Worm (Caenorhabditis elegans) whole organism, midembryonic: ENCODE measurements around the gene F22B5.10.

Experiments used
- T22C8.4 ChIP-seq: fragments of 200-800 bp; sonication (Bioruptor generic); IDR thresholded peaks from 2 replicates; pipeline ENCODE4 v1.3.6; 2022; ENCODE audit warnings: missing genetic modification characterization, missing compliant biosample characterization
- cog-1 ChIP-seq: sonication (generic microtip); optimal IDR thresholded peaks from 2 replicates; lab custom pipeline; 2016; ENCODE audit warnings: missing genetic modification characterization, missing compliant biosample characterization
- flt-1 ChIP-seq: fragments of 200-800 bp; sonication (Bioruptor generic); IDR thresholded peaks from 2 replicates; pipeline ENCODE4 v1.3.6; 2022; ENCODE audit warnings: missing genetic modification characterization, missing compliant biosample characterization
- klf-2 ChIP-seq: fragments of 200-800 bp; sonication (Bioruptor generic); conservative IDR thresholded peaks from 2 replicates; pipeline ENCODE4 v1.3.6; 2022; ENCODE audit warnings: missing genetic modification reagents, missing genetic modification characterization, missing compliant biosample characterization
- med-1 ChIP-seq: sonication (generic microtip); optimal IDR thresholded peaks from 2 replicates; lab custom pipeline; 2017; ENCODE audit warnings: missing genetic modification characterization, mild to moderate bottlenecking, missing compliant biosample characterization, antibody characterized with exemption, missing genetic modification reagents; ENCODE audit not compliant: insufficient read depth
- ref-1 ChIP-seq: fragments of 200-800 bp; sonication (Bioruptor generic); conservative IDR thresholded peaks from 2 replicates; pipeline ENCODE4 v1.3.6; 2022; ENCODE audit warnings: missing genetic modification reagents, missing genetic modification characterization, missing compliant biosample characterization
- tab-1 ChIP-seq: fragments of 200-800 bp; sonication (Bioruptor generic); IDR thresholded peaks from 2 replicates; pipeline ENCODE4 v1.3.6; 2022; ENCODE audit warnings: missing genetic modification characterization, missing compliant biosample characterization
- ztf-23 ChIP-seq: fragments of 200-800 bp; sonication (Bioruptor generic); IDR thresholded peaks from 2 replicates; pipeline ENCODE4 v1.3.6; 2022; ENCODE audit warnings: missing genetic modification reagents, missing genetic modification characterization, missing compliant biosample characterization
- ztf-29 ChIP-seq: fragments of 200-800 bp; sonication (Bioruptor generic); IDR thresholded peaks from 2 replicates; pipeline ENCODE4 v1.3.6; 2022; ENCODE audit warnings: missing genetic modification reagents, missing genetic modification characterization, missing compliant biosample characterization

F22B5.10 gene

DNA sequence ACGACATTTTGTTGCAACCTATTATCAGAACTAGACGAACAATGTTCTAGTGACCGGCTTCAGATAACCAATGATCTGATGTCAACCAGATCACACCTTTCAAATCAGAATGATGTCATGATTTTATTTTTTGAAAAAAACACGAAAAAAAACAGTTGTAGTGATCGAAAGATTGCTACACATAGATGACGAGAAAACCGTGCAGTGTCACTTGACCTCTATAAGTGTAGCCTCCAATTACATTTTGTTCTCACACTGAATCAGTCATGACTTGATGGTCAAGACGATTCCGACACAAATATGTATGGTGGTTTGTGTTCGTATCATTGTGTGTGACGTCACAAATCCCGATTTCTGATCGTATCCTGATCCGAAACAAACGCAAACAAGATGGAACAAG, 26.9 kb upstream of the F22B5.10 start:
- TF ChIP-seq ref-1 (GFP tag; lab: Robert Waterston, UW) (no peak), cog-1 (tag; lab: Kevin White, UChicago) (no peak), med-1 (GFP tag; lab: Kevin White, UChicago) (no peak), ztf-29 (GFP tag; lab: Robert Waterston, UW) (no peak), klf-2 (no peak), tab-1 (no peak), ztf-23 (GFP tag; lab: Robert Waterston, UW) (no peak), T22C8.4 (no peak), flt-1 (GFP tag; lab: Robert Waterston, UW) (no peak)

DNA sequence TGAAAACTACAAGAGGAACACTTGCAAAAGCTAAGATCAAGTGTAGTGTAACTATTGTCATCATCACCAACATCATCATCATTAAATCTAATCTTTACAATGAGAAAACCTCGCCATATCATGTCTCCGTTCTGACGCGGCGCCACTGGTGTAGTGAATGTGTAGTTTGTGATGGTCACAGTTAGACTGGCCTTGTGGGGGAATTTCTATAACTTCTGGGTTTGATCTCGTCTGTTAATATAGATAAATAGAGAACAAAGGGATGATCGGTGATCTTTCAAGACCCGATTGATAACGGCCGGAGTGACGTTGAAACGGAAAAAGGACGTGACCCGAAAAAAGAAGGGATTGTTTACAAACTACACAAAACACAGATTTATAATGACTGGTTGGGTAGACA, 26.2 kb upstream of the F22B5.10 start:
- TF ChIP-seq flt-1 (GFP tag; lab: Robert Waterston, UW) (no peak), ztf-23 (GFP tag; lab: Robert Waterston, UW) (no peak), med-1 (GFP tag; lab: Kevin White, UChicago) (no peak), tab-1 (no peak), klf-2 (no peak), ztf-29 (GFP tag; lab: Robert Waterston, UW) (no peak), ref-1 (GFP tag; lab: Robert Waterston, UW) (no peak), cog-1 (tag; lab: Kevin White, UChicago) (no peak), T22C8.4 (no peak)

DNA sequence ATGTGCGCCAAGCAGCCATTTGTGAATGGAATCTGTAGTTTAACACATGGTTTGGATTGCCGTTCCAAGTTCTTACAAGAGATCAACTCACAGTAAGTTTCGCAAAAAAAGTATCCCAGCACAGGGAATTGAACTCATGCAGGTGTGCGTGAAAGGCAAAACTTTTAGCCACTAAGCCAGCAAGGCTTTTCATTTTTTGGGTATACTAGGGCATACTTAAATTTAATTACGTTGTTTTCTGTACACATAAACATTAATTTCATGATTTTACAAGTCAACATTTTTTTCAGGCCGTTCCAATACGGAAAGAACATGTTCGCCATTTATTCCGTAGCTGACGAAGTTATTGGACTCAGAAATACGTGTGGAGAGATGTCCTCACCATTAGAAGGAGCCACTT, 25.5 kb upstream of the F22B5.10 start:
- TF ChIP-seq ref-1 (GFP tag; lab: Robert Waterston, UW) (no peak), ztf-23 (GFP tag; lab: Robert Waterston, UW) (no peak), med-1 (GFP tag; lab: Kevin White, UChicago) (no peak), ztf-29 (GFP tag; lab: Robert Waterston, UW) (no peak)

DNA sequence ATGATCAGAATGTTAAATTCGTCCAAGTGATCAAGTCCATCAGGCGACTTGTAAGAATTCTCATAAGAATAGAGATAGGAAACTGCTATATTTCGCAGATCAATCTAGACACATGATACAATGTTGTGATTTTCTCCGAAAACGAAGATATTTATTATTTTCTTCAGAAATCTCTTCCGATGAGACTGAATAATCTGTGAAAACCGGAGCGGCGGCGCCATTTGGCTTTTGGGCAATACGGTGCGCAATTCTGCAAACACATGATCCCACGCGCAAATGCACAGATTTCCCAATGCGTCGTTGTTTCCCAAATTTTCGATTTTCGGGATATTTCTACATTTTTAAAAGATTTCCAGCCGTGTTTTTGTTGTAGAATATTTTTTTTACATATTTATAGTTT, 24.8 kb upstream of the F22B5.10 start:
- TF ChIP-seq klf-2 = no peak
- TF ChIP-seq ztf-23 (GFP tag; lab: Robert Waterston, UW) = no peak
- TF ChIP-seq tab-1 = no peak
- no peak for TF ChIP-seq flt-1 (GFP tag; lab: Robert Waterston, UW)
- no peak for TF ChIP-seq T22C8.4
- TF ChIP-seq med-1 (GFP tag; lab: Kevin White, UChicago) = no peak

DNA sequence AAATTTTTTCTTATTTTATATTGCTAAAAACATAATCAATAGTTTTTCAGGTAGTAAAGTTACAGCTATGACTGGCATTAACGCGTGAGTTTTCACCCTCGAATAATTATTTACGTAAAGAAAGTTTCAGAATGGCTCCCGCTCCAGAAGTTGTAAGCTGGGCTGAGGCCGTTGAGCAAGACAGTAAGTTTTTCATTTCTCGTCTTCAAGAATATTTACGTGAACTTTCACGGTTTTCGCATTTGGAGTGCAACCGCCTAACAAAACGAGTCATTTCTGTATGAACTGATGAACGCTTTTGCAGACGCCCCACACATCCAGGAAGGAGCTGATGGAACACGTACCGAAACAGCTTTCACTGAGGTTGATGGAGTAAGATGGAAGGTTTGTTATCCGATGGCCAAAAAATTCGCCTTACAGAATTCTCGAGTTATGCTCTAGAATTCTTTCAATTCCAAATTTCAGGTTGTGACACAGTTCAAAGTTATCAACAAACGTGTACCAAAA, 24.2 kb upstream of the F22B5.10 start, which contains the start of gene eif-3.G:
eif-3.G (plus strand) TSS at position 51 of the 507 bp plus-strand sequence.
- no peak for TF ChIP-seq ztf-29 (GFP tag; lab: Robert Waterston, UW)
- no peak for TF ChIP-seq tab-1
- no peak for TF ChIP-seq cog-1 (tag; lab: Kevin White, UChicago)
- no peak for TF ChIP-seq ref-1 (GFP tag; lab: Robert Waterston, UW)
- no peak for TF ChIP-seq T22C8.4
- no peak for TF ChIP-seq ztf-23 (GFP tag; lab: Robert Waterston, UW)
- TF ChIP-seq klf-2 = no peak
- no peak for TF ChIP-seq flt-1 (GFP tag; lab: Robert Waterston, UW)
- no peak for TF ChIP-seq med-1 (GFP tag; lab: Kevin White, UChicago)

DNA sequence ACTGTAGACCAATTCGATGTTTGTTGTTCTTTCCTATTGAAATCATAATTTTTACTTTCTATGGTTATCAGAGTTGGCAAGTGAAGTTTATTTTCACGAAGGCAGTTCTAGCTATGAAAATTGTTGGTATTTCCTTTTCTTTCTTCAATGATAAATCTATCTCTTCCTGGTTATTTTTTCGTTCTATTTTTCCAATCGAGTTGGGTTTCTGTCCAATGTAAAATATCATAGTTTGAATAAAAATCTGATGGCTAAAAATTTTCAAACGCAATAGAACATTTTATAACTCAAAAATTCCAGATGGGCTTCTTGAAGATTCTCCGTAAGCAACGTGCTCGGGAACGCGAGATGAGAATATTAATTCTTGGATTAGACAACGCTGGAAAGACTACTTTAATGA, 23.0 kb upstream of the F22B5.10 start, which contains the start of gene evl-20:
evl-20 (plus strand) TSS at position 301 of the 400 bp plus-strand sequence.
- no peak for TF ChIP-seq ref-1 (GFP tag; lab: Robert Waterston, UW)
- no peak for TF ChIP-seq cog-1 (tag; lab: Kevin White, UChicago)
- TF ChIP-seq klf-2 = no peak
- TF ChIP-seq ztf-23 (GFP tag; lab: Robert Waterston, UW) = no peak
- no peak for TF ChIP-seq T22C8.4
- TF ChIP-seq tab-1 = no peak
- TF ChIP-seq flt-1 (GFP tag; lab: Robert Waterston, UW) = no peak

DNA sequence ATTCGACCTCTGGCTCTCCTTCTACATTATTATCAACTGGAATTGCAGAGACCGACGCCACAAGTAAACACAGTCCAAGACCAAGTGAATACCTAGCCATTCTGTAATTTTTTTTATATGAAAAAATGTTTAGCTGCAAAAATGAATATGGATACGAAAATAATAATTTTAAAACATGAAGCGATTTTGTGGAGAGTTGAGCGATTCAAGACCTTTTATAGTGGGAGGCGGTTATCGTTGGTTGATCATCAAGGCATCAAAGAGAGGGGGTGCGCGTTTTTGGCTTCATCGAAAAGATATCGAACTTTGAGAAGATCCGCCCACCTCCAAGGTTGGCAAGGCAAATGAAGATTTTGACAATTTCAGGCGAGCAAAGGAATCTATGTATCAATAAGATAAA, 20.2 kb upstream of the F22B5.10 start, which contains the start of gene cut-3:
cut-3 (minus strand) TSS at position 101 of the 400 bp plus-strand sequence.
- no peak for TF ChIP-seq klf-2
- TF ChIP-seq T22C8.4 = no peak
- TF ChIP-seq cog-1 (tag; lab: Kevin White, UChicago) = no peak
- TF ChIP-seq tab-1 = no peak
- no peak for TF ChIP-seq ztf-29 (GFP tag; lab: Robert Waterston, UW)

DNA sequence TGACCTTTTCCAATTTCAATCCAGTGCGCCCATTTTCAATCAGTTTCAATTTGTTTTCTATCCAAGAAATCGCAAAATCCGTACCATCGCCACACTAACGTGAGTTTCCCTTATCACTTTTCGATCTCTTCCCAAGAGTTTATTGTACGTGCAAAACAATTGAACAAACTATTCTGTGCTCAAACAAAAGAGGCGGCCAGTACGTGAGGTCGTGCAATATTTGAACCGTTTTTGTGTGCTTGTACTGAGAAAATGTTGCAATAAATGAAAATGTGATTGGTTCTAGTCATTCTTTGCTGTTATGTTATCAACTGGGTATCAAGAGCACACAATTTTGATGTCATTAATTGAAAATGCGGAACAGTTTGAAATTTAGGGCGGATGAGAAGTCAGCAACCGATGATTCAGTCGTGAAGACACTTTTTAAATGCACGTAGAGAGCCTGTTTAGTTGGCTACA, 17.3 kb upstream of the F22B5.10 start, which contains the start of gene F22B5.4:
F22B5.4 (plus strand) TSS at position 51 of the 459 bp plus-strand sequence.
- no peak for TF ChIP-seq klf-2
- no peak for TF ChIP-seq ztf-23 (GFP tag; lab: Robert Waterston, UW)
- no peak for TF ChIP-seq med-1 (GFP tag; lab: Kevin White, UChicago)
- no peak for TF ChIP-seq ref-1 (GFP tag; lab: Robert Waterston, UW)
- no peak for TF ChIP-seq tab-1
- no peak for TF ChIP-seq flt-1 (GFP tag; lab: Robert Waterston, UW)

DNA sequence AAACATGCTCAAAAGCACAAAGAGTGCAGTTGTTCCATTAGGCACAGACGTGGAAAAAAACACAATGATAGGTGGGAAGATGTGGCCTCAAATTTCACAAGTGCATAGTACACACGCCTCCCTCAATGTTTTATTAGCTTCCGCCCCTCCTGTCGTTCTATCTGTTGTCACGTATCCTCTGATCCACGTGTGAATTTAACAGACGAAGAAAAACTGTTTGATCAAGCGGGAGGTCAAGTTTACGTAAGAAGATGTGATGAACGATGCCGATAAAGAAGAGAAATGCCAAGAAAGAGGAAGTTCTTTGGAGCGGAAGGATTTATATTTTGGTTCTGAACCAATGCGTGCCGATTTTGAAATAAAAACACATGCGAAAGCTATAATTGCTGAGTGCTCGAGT, 16.2 kb upstream of the F22B5.10 start:
- TF ChIP-seq klf-2 = no peak
- no peak for TF ChIP-seq ztf-23 (GFP tag; lab: Robert Waterston, UW)

DNA sequence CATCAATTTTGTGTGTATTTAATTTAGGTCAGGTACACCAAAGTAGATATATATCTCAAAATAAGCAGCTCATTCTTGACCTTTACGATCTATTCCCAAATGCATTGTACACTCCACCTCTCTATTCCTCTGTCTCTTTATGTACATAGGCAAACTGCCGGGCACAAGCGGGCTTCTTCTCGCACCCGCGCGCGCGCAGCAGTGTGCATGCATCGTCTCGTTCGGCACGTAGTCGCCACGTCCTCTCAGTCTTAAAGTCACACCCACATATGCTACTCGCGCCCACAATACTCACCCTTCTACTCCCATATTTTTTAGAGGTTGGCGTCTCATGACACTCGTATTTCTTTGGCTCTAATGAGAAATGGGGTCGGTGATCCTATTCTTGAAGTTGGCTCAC, 15.5 kb upstream of the F22B5.10 start:
- TF ChIP-seq ztf-29 (GFP tag; lab: Robert Waterston, UW) (no peak), ztf-23 (GFP tag; lab: Robert Waterston, UW) (no peak), tab-1 (no peak), T22C8.4 (no peak), cog-1 (tag; lab: Kevin White, UChicago) (no peak), klf-2 (no peak), flt-1 (GFP tag; lab: Robert Waterston, UW) (no peak), ref-1 (GFP tag; lab: Robert Waterston, UW) (no peak), med-1 (GFP tag; lab: Kevin White, UChicago) (no peak)
